Fruit fly (Drosophila melanogaster) whole organism, embryonic: ENCODE measurements around the gene Pep.

Source experiments
- Aef1 ChIP-seq: fragments of 200-800 bp; sonication (Bioruptor generic); IDR thresholded peaks from 3 replicates; pipeline ENCODE4 v1.3.6; 2022; ENCODE audit warnings: missing biosample characterization, missing genetic modification characterization
- CG10209 ChIP-seq: fragments of 200-800 bp; sonication (Bioruptor generic); optimal IDR thresholded peaks from 3 replicates; lab custom pipeline; 2017; ENCODE audit warnings: missing biosample characterization, mild to moderate bottlenecking, missing genetic modification characterization, missing genetic modification reagents
- CG10267 ChIP-seq: fragments of 200-800 bp; sonication (Bioruptor generic); optimal IDR thresholded peaks from 2 replicates; lab custom pipeline; 2018; ENCODE audit warnings: missing biosample characterization, mild to moderate bottlenecking, missing genetic modification characterization, moderate library complexity
- CG10274 ChIP-seq: fragments of 200-800 bp; sonication (Bioruptor generic); optimal IDR thresholded peaks from 3 replicates; lab custom pipeline; 2017; ENCODE audit warnings: missing biosample characterization, mild to moderate bottlenecking, missing genetic modification characterization
- CG11504 ChIP-seq: fragments of 200-800 bp; sonication (Bioruptor generic); optimal IDR thresholded peaks from 3 replicates; lab custom pipeline; 2019; ENCODE audit warnings: missing biosample characterization, mild to moderate bottlenecking, missing genetic modification characterization, moderate library complexity
- CG14860 ChIP-seq: fragments of 200-800 bp; sonication (Bioruptor generic); IDR thresholded peaks from 3 replicates; pipeline ENCODE4 v1.3.6; 2022; ENCODE audit warnings: missing biosample characterization, missing genetic modification characterization; ENCODE audit not compliant: partially characterized antibody
- CG14965 ChIP-seq: fragments of 200-800 bp; sonication (Bioruptor generic); optimal IDR thresholded peaks from 2 replicates; lab custom pipeline; 2016; ENCODE audit warnings: missing biosample characterization, missing genetic modification characterization, borderline replicate concordance
- CG15073 ChIP-seq: fragments of 200-800 bp; sonication (Bioruptor generic); optimal IDR thresholded peaks from 2 replicates; lab custom pipeline; 2016; ENCODE audit warnings: missing biosample characterization, missing genetic modification characterization
- CG1602 ChIP-seq: fragments of 200-800 bp; sonication (Bioruptor generic); optimal IDR thresholded peaks from 3 replicates; lab custom pipeline; 2016; ENCODE audit warnings: missing biosample characterization, missing genetic modification characterization
- CG1647 ChIP-seq: fragments of 200-800 bp; sonication (Bioruptor generic); optimal IDR thresholded peaks from 3 replicates; lab custom pipeline; 2016; ENCODE audit warnings: missing biosample characterization, missing genetic modification characterization
- CG16779 ChIP-seq: fragments of 200-800 bp; sonication (Bioruptor generic); IDR thresholded peaks from 2 replicates; pipeline ENCODE4 v1.3.6; 2022; ENCODE audit warnings: missing biosample characterization, missing genetic modification characterization
- CG17186 ChIP-seq: fragments of 200-800 bp; sonication (Bioruptor generic); optimal IDR thresholded peaks from 3 replicates; lab custom pipeline; 2017; ENCODE audit warnings: missing biosample characterization, missing genetic modification reagents, missing genetic modification characterization
- CG17328 ChIP-seq: fragments of 200-800 bp; sonication (Bioruptor generic); IDR thresholded peaks from 2 replicates; pipeline ENCODE4 v1.3.6; 2022; ENCODE audit warnings: missing biosample characterization, missing genetic modification characterization
- CG17912 ChIP-seq: fragments of 200-800 bp; sonication (Bioruptor generic); optimal IDR thresholded peaks from 2 replicates; lab custom pipeline; 2018; ENCODE audit warnings: missing biosample characterization, mild to moderate bottlenecking, missing genetic modification characterization
- CG18011 ChIP-seq: fragments of 200-800 bp; sonication (Bioruptor generic); optimal IDR thresholded peaks from 2 replicates; lab custom pipeline; 2017; ENCODE audit warnings: missing biosample characterization, missing genetic modification characterization, mild to moderate bottlenecking, moderate library complexity, missing genotype
- CG2199 ChIP-seq: fragments of 200-800 bp; sonication (Bioruptor generic); IDR thresholded peaks from 3 replicates; pipeline ENCODE4 v1.3.6; 2022; ENCODE audit warnings: missing biosample characterization, missing genetic modification characterization
- CG2202 ChIP-seq: fragments of 200-800 bp; sonication (Bioruptor generic); optimal IDR thresholded peaks from 2 replicates; lab custom pipeline; 2018; ENCODE audit warnings: missing biosample characterization, mild to moderate bottlenecking, missing genetic modification characterization
- CG2875 ChIP-seq: fragments of 200-800 bp; sonication (Bioruptor generic); optimal IDR thresholded peaks from 2 replicates; lab custom pipeline; 2017; ENCODE audit warnings: missing biosample characterization, mild to moderate bottlenecking, missing genetic modification characterization, missing genetic modification reagents
- CG32532 ChIP-seq: fragments of 200-800 bp; sonication (Bioruptor generic); IDR thresholded peaks from 2 replicates; pipeline ENCODE4 v1.3.6; 2022; ENCODE audit warnings: missing biosample characterization, missing genetic modification characterization
- CG34224 ChIP-seq: fragments of 200-800 bp; sonication (Bioruptor generic); IDR thresholded peaks from 3 replicates; pipeline ENCODE4 v1.3.6; 2022; ENCODE audit warnings: missing biosample characterization, missing genetic modification characterization; ENCODE audit not compliant: partially characterized antibody
- CG3838 ChIP-seq: fragments of 200-800 bp; sonication (Bioruptor generic); optimal IDR thresholded peaks from 3 replicates; lab custom pipeline; 2016; ENCODE audit warnings: missing biosample characterization, missing genetic modification characterization
- CG4617 ChIP-seq: fragments of 200-800 bp; sonication (Bioruptor generic); optimal IDR thresholded peaks from 3 replicates; lab custom pipeline; 2016; ENCODE audit warnings: missing biosample characterization, missing genetic modification characterization, borderline replicate concordance
- CG5180 ChIP-seq: fragments of 200-800 bp; sonication (Bioruptor generic); optimal IDR thresholded peaks from 3 replicates; lab custom pipeline; 2017; ENCODE audit warnings: missing biosample characterization, missing genetic modification characterization, mild to moderate bottlenecking, moderate library complexity, missing genetic modification reagents
- CG5245 ChIP-seq: fragments of 200-800 bp; sonication (Bioruptor generic); optimal IDR thresholded peaks from 3 replicates; lab custom pipeline; 2016; ENCODE audit warnings: missing biosample characterization, missing genetic modification characterization
- CG9215 ChIP-seq: fragments of 200-800 bp; sonication (Bioruptor generic); IDR thresholded peaks from 2 replicates; pipeline ENCODE4 v1.3.6; 2022; ENCODE audit warnings: missing biosample characterization, missing genetic modification characterization
- Camta ChIP-seq: fragments of 200-800 bp; sonication (Bioruptor generic); optimal IDR thresholded peaks from 2 replicates; lab custom pipeline; 2016; ENCODE audit warnings: missing biosample characterization, missing genetic modification characterization
- Dfd ChIP-seq, 2 experiments: fragments of >200 bp; optimal IDR thresholded peaks; 2 replicates each; lab custom pipeline; 2017; ENCODE audit warnings: missing biosample characterization in 2 of 2, missing genetic modification characterization in 2 of 2
- Dip3 ChIP-seq: fragments of 200-800 bp; sonication (Bioruptor generic); optimal IDR thresholded peaks from 3 replicates; lab custom pipeline; 2016; ENCODE audit warnings: missing biosample characterization, missing genetic modification characterization
- Fer2 ChIP-seq: fragments of 200-800 bp; sonication (Bioruptor generic); optimal IDR thresholded peaks from 2 replicates; lab custom pipeline; 2018; ENCODE audit warnings: missing biosample characterization, mild to moderate bottlenecking, missing genetic modification characterization, moderate library complexity
- Hmx ChIP-seq: fragments of 200-800 bp; sonication (Bioruptor generic); optimal IDR thresholded peaks from 2 replicates; lab custom pipeline; 2016; ENCODE audit warnings: missing biosample characterization, missing genetic modification characterization
- NC2α ChIP-seq: fragments of 200-800 bp; sonication (Bioruptor generic); optimal IDR thresholded peaks from 2 replicates; lab custom pipeline; 2016; ENCODE audit warnings: missing biosample characterization, missing genetic modification characterization
- Oaz ChIP-seq: fragments of 200-800 bp; sonication (Bioruptor generic); IDR thresholded peaks from 2 replicates; pipeline ENCODE4 v1.3.6; 2022; ENCODE audit warnings: missing biosample characterization, missing genetic modification characterization
- Ravus ChIP-seq: fragments of 200-800 bp; sonication (Bioruptor generic); IDR thresholded peaks from 2 replicates; pipeline ENCODE4 v1.3.6; 2022; ENCODE audit warnings: missing biosample characterization, missing genetic modification characterization
- Sox100B ChIP-seq: fragments of 200-800 bp; sonication (Bioruptor generic); optimal IDR thresholded peaks from 3 replicates; lab custom pipeline; 2018; ENCODE audit warnings: missing biosample characterization, mild to moderate bottlenecking, missing genetic modification characterization
- Tbp ChIP-seq: fragments of >200 bp; optimal IDR thresholded peaks from 2 replicates; lab custom pipeline; 2018; ENCODE audit warnings: missing biosample characterization, missing genetic modification characterization
- ab ChIP-seq: fragments of 200-800 bp; sonication (Bioruptor generic); optimal IDR thresholded peaks from 2 replicates; lab custom pipeline; 2016; ENCODE audit warnings: missing biosample characterization, missing genetic modification characterization
- ara ChIP-seq: fragments of 200-800 bp; sonication (Bioruptor generic); IDR thresholded peaks from 2 replicates; pipeline ENCODE4 v1.3.6; 2022; ENCODE audit warnings: missing biosample characterization, missing genetic modification characterization
- ase ChIP-seq: fragments of 200-800 bp; sonication (Bioruptor generic); IDR thresholded peaks from 3 replicates; pipeline ENCODE4 v1.3.6; 2022; ENCODE audit warnings: missing biosample characterization, missing genetic modification characterization
- da ChIP-seq: fragments of 200-800 bp; sonication (Bioruptor generic); optimal IDR thresholded peaks from 2 replicates; lab custom pipeline; 2016; ENCODE audit warnings: missing biosample characterization, missing genetic modification characterization
- dimm ChIP-seq: fragments of 200-800 bp; sonication (Bioruptor generic); IDR thresholded peaks from 2 replicates; pipeline ENCODE4 v1.3.6; 2022; ENCODE audit warnings: missing biosample characterization, missing genetic modification characterization
- en ChIP-seq: fragments of 200-800 bp; sonication (Bioruptor generic); optimal IDR thresholded peaks from 2 replicates; lab custom pipeline; 2016; ENCODE audit warnings: missing biosample characterization, missing genetic modification characterization
- esg ChIP-seq: fragments of 200-800 bp; sonication (Bioruptor generic); conservative IDR thresholded peaks from 2 replicates; pipeline ENCODE4 v1.3.6; 2022; ENCODE audit warnings: missing biosample characterization, missing genetic modification characterization
- gcm ChIP-seq: fragments of 200-800 bp; sonication (Bioruptor generic); optimal IDR thresholded peaks from 2 replicates; lab custom pipeline; 2019; ENCODE audit warnings: missing biosample characterization, mild to moderate bottlenecking, missing genetic modification characterization, moderate library complexity
- grau ChIP-seq: fragments of 200-800 bp; optimal IDR thresholded peaks from 3 replicates; lab custom pipeline; 2019; ENCODE audit warnings: missing biosample characterization, mild to moderate bottlenecking, missing genetic modification characterization, moderate library complexity
- insv ChIP-seq, 2 experiments: fragments of 200-800 bp; sonication (Bioruptor generic); optimal IDR thresholded peaks; 3 replicates each; lab custom pipeline; 2016 to 2018; ENCODE audit warnings: missing biosample characterization in 2 of 2, missing genetic modification characterization in 2 of 2
- inv ChIP-seq: fragments of 200-800 bp; sonication (Bioruptor generic); IDR thresholded peaks from 2 replicates; pipeline ENCODE4 v1.3.6; 2022; ENCODE audit warnings: missing biosample characterization, missing genetic modification characterization; ENCODE audit not compliant: partially characterized antibody
- ranshi ChIP-seq: fragments of 200-800 bp; sonication (Bioruptor generic); IDR thresholded peaks from 2 replicates; pipeline ENCODE4 v1.3.6; 2022; ENCODE audit warnings: missing biosample characterization, missing genetic modification characterization
- stwl ChIP-seq: fragments of 200-800 bp; sonication (Bioruptor generic); optimal IDR thresholded peaks from 3 replicates; lab custom pipeline; 2018; ENCODE audit warnings: missing biosample characterization, mild to moderate bottlenecking, missing genetic modification characterization, moderate library complexity
- tap ChIP-seq: fragments of 200-800 bp; optimal IDR thresholded peaks from 3 replicates; lab custom pipeline; 2019; ENCODE audit warnings: missing biosample characterization, mild to moderate bottlenecking, missing genetic modification characterization, moderate library complexity

Gene Pep

dm6 chr3L:17658423-17659267, 13.8 kb upstream of the Pep start (continued):
- TF ChIP-seq CG15073 (GFP tag; lab: Kevin White, UChicago) (no peak), CG4617 (GFP tag; lab: Kevin White, UChicago) (peak; percentile 81), CG2199 (GFP tag; lab: Robert Waterston, UW) (peak; percentile 86), CG17912 (GFP tag; lab: Kevin White, UChicago) (peak; percentile 15), Aef1 (GFP tag; lab: Robert Waterston, UW) (peak; percentile 92), CG16779 (GFP tag; lab: Robert Waterston, UW) (peak; percentile 97), ase (GFP tag; lab: Robert Waterston, UW) (peak; percentile 89), esg (GFP tag; lab: Robert Waterston, UW) (peak; percentile 86), CG1647 (GFP tag; lab: Kevin White, UChicago) (peak; percentile 80), inv (no peak), Dip3 (GFP tag; lab: Kevin White, UChicago) (peak; percentile 95), CG3838 (GFP tag; lab: Kevin White, UChicago) (peak; percentile 49), ranshi (GFP tag; lab: Robert Waterston, UW) (peak; percentile 92), CG14965 (peak; percentile 69), Dfd (GFP tag; optimal IDR thresholded peaks at IDR 0.05; lab: Kevin White, UChicago) (no peak), CG10267 (tag; lab: Kevin White, UChicago) (peak; percentile 52), Sox100B (peak; percentile 42), CG11504 (tag; lab: Kevin White, UChicago) (peak; percentile 77), CG1602 (GFP tag; lab: Kevin White, UChicago) (peak; percentile 77), Ravus (GFP tag; lab: Robert Waterston, UW) (peak; percentile 77), CG2875 (GFP tag; lab: Kevin White, UChicago) (peak; percentile 83), CG14860 (no peak), CG18011 (GFP tag; lab: Kevin White, UChicago) (peak; percentile 76), Tbp (GFP tag; lab: Kevin White, UChicago) (no peak), dimm (GFP tag; lab: Robert Waterston, UW) (peak; percentile 84), CG17328 (GFP tag; lab: Robert Waterston, UW) (peak; percentile 93), da (GFP tag; lab: Kevin White, UChicago) (peak; percentile 77), stwl (tag; lab: Kevin White, UChicago) (no peak), tap (tag; lab: Kevin White, UChicago) (peak; percentile 81), CG10209 (GFP tag; lab: Kevin White, UChicago) (peak; percentile 84), Camta (GFP tag; lab: Kevin White, UChicago) (peak; percentile 73), insv (GFP tag; optimal IDR thresholded peaks at IDR 0.05; lab: Kevin White, UChicago) (peak in 1 of 2 experiments; percentile 4), CG9215 (GFP tag; lab: Robert Waterston, UW) (peak; percentile 91), CG2202 (tag; lab: Kevin White, UChicago) (peak; percentile 56), CG5245 (GFP tag; lab: Kevin White, UChicago) (peak; percentile 85), CG32532 (peak; percentile 97), NC2α (peak; percentile 66), Fer2 (tag; lab: Kevin White, UChicago) (peak; percentile 57), en (GFP tag; lab: Kevin White, UChicago) (peak; percentile 65), Hmx (GFP tag; lab: Kevin White, UChicago) (peak; percentile 64), CG34224 (no peak), grau (peak; percentile 98), ara (GFP tag; lab: Robert Waterston, UW) (peak; percentile 89), CG17186 (GFP tag; lab: Kevin White, UChicago) (peak; percentile 48), gcm (GFP tag; lab: Kevin White, UChicago) (peak; percentile 60), Oaz (peak; percentile 77), CG10274 (peak; percentile 73), CG5180 (peak; percentile 40), ab (GFP tag; lab: Kevin White, UChicago) (peak; percentile 91)
